Worm (Caenorhabditis elegans): ENCODE measurements around the gene Y53G8B.2.

- TF ChIP-seq rnt-1 (tag; optimal IDR thresholded peaks at IDR 0.05) (no peak), pax-1 (tag; optimal IDR thresholded peaks at IDR 0.05) (no peak), ama-1 (optimal IDR thresholded peaks at IDR 0.05) (no peak), tbx-7 (tag; optimal IDR thresholded peaks at IDR 0.05) (no peak), ceh-34 (tag; optimal IDR thresholded peaks at IDR 0.05) (no peak), elt-2 (tag; optimal IDR thresholded peaks at IDR 0.05) (no peak), pha-4 (tag; optimal IDR thresholded peaks at IDR 0.05) (no peak), ceh-14 (tag; optimal IDR thresholded peaks at IDR 0.05) (no peak)
Observed at ce11 chrIII:3152848-3153247, 49.1 kb upstream of the Y53G8B.2 start, which contains the start of gene C44B11.6.

All from whole organism, late embryonic.